Worm (Caenorhabditis elegans) whole organism, early embryonic: Measurements from ENCODE around the gene nos-1.

Experiments
- ama-1 ChIP-seq: fragments of 150-350 bp; optimal IDR thresholded peaks from 2 replicates; lab custom pipeline; 2014
- ceh-36 ChIP-seq: sonication (generic microtip); optimal IDR thresholded peaks from 2 replicates; lab custom pipeline; 2016; ENCODE audit warnings: missing genetic modification characterization, inconsistent platforms, missing compliant biosample characterization

- TF ChIP-seq ama-1 (lab: Kevin White, UChicago) (no peak), ceh-36 (tag; lab: Kevin White, UChicago) (no peak)
Measured at ce11 chrII:10975239-10975638, 22.3 kb upstream of the nos-1 start, which contains the start of gene ptp-3.
